Fruit fly (Drosophila melanogaster) whole organism, embryonic: ENCODE data around the gene CG7065.
A peak's percentile ranks its signal among the peaks of the same experiment; 100 is the strongest.

Experiments
- Aef1 ChIP-seq: fragments of 200-800 bp; sonication (Bioruptor generic); IDR thresholded peaks from 3 replicates; pipeline ENCODE4 v1.3.6; 2022; ENCODE audit warnings: missing biosample characterization, missing genetic modification characterization
- Atf6 ChIP-seq: fragments of 200-800 bp; sonication (Bioruptor generic); IDR thresholded peaks from 2 replicates; pipeline ENCODE4 v1.3.6; 2022; ENCODE audit warnings: missing biosample characterization, missing genetic modification characterization
- Bgb ChIP-seq: fragments of 200-800 bp; sonication (Bioruptor generic); IDR thresholded peaks from 2 replicates; pipeline ENCODE4 v1.3.6; 2022; ENCODE audit warnings: missing biosample characterization, missing genetic modification characterization; ENCODE audit not compliant: partially characterized antibody
- CG10147 ChIP-seq: fragments of 200-800 bp; sonication (Bioruptor generic); optimal IDR thresholded peaks from 2 replicates; lab custom pipeline; 2019; ENCODE audit warnings: missing biosample characterization, mild to moderate bottlenecking, missing genetic modification characterization, moderate library complexity
- CG10267 ChIP-seq: fragments of 200-800 bp; sonication (Bioruptor generic); optimal IDR thresholded peaks from 2 replicates; lab custom pipeline; 2018; ENCODE audit warnings: missing biosample characterization, mild to moderate bottlenecking, missing genetic modification characterization, moderate library complexity
- CG10565 ChIP-seq: fragments of 200-800 bp; sonication (Bioruptor generic); optimal IDR thresholded peaks from 3 replicates; lab custom pipeline; 2016; ENCODE audit warnings: missing biosample characterization, mild to moderate bottlenecking, missing genetic modification characterization
- CG11695 ChIP-seq: fragments of 200-800 bp; sonication (Bioruptor generic); IDR thresholded peaks from 3 replicates; pipeline ENCODE4 v1.3.6; 2022; ENCODE audit warnings: missing biosample characterization, missing genetic modification characterization
- CG12391 ChIP-seq: fragments of 200-800 bp; sonication (Bioruptor generic); optimal IDR thresholded peaks from 3 replicates; lab custom pipeline; 2018; ENCODE audit warnings: missing biosample characterization, mild to moderate bottlenecking, missing genetic modification characterization, moderate library complexity
- CG16815 ChIP-seq: fragments of 200-800 bp; sonication (Bioruptor generic); optimal IDR thresholded peaks from 3 replicates; lab custom pipeline; 2017; ENCODE audit warnings: missing biosample characterization, mild to moderate bottlenecking, missing genetic modification characterization
- CG2116 ChIP-seq: fragments of 200-800 bp; sonication (Bioruptor generic); optimal IDR thresholded peaks from 3 replicates; lab custom pipeline; 2018; ENCODE audit warnings: missing biosample characterization, mild to moderate bottlenecking, missing genetic modification characterization
- CG34224 ChIP-seq: fragments of 200-800 bp; sonication (Bioruptor generic); IDR thresholded peaks from 3 replicates; pipeline ENCODE4 v1.3.6; 2022; ENCODE audit warnings: missing biosample characterization, missing genetic modification characterization; ENCODE audit not compliant: partially characterized antibody
- CG3726 ChIP-seq: fragments of 200-800 bp; sonication (Bioruptor generic); IDR thresholded peaks from 3 replicates; pipeline ENCODE4, ENCODE4 v1.3.6; 2022; ENCODE audit warnings: missing biosample characterization, missing genetic modification characterization
- CG4617 ChIP-seq: fragments of 200-800 bp; sonication (Bioruptor generic); optimal IDR thresholded peaks from 3 replicates; lab custom pipeline; 2016; ENCODE audit warnings: missing biosample characterization, missing genetic modification characterization, borderline replicate concordance
- CG5180 ChIP-seq: fragments of 200-800 bp; sonication (Bioruptor generic); optimal IDR thresholded peaks from 3 replicates; lab custom pipeline; 2017; ENCODE audit warnings: missing biosample characterization, missing genetic modification characterization, mild to moderate bottlenecking, moderate library complexity, missing genetic modification reagents
- CG5245 ChIP-seq: fragments of 200-800 bp; sonication (Bioruptor generic); optimal IDR thresholded peaks from 3 replicates; lab custom pipeline; 2016; ENCODE audit warnings: missing biosample characterization, missing genetic modification characterization
- CG6791 ChIP-seq: fragments of 200-800 bp; sonication (Bioruptor generic); IDR thresholded peaks from 3 replicates; pipeline ENCODE4 v1.3.6; 2022; ENCODE audit warnings: missing biosample characterization, missing genetic modification characterization; ENCODE audit not compliant: partially characterized antibody
- CG7556 ChIP-seq: fragments of 200-800 bp; sonication (Bioruptor generic); optimal IDR thresholded peaks from 2 replicates; lab custom pipeline; 2017; ENCODE audit warnings: missing biosample characterization, mild to moderate bottlenecking, missing genetic modification characterization
- D19A ChIP-seq: fragments of 200-800 bp; optimal IDR thresholded peaks from 3 replicates; lab custom pipeline; 2019; ENCODE audit warnings: missing biosample characterization, mild to moderate bottlenecking, missing genetic modification characterization, moderate library complexity
- Doc3 ChIP-seq: fragments of 200-800 bp; sonication (Bioruptor generic); IDR thresholded peaks from 3 replicates; pipeline ENCODE4 v1.3.6; 2022; ENCODE audit warnings: missing biosample characterization, missing genetic modification characterization; ENCODE audit not compliant: partially characterized antibody
- Dp ChIP-seq: fragments of 200-800 bp; sonication (Bioruptor generic); optimal IDR thresholded peaks from 2 replicates; lab custom pipeline; 2018; ENCODE audit warnings: missing biosample characterization, mild to moderate bottlenecking, missing genetic modification characterization, moderate library complexity
- E2f2 ChIP-seq: fragments of 200-800 bp; sonication (Bioruptor generic); IDR thresholded peaks from 2 replicates; pipeline ENCODE4 v1.3.6; 2022; ENCODE audit warnings: missing biosample characterization, missing genetic modification characterization
- Gsc ChIP-seq: fragments of 200-800 bp; sonication (Bioruptor generic); IDR thresholded peaks from 2 replicates; pipeline ENCODE4 v1.3.6; 2022; ENCODE audit warnings: missing biosample characterization, missing genetic modification characterization
- Med ChIP-seq: fragments of 200-800 bp; sonication (Bioruptor generic); peaks from one replicate; lab custom pipeline; 2016; ENCODE audit warnings: missing biosample characterization, missing genetic modification characterization, mild to moderate bottlenecking, inconsistent platforms, moderate library complexity
- Opbp ChIP-seq: fragments of 200-800 bp; sonication (Bioruptor generic); IDR thresholded peaks from 3 replicates; pipeline ENCODE4 v1.3.6; 2022; ENCODE audit warnings: missing biosample characterization, missing genetic modification characterization; ENCODE audit not compliant: partially characterized antibody
- Optix ChIP-seq: fragments of 200-800 bp; sonication (Bioruptor generic); IDR thresholded peaks from 3 replicates; pipeline ENCODE4 v1.3.6; 2022; ENCODE audit warnings: missing biosample characterization, missing genetic modification characterization
- Side ChIP-seq: fragments of 200-800 bp; sonication (Bioruptor generic); optimal IDR thresholded peaks from 2 replicates; lab custom pipeline; 2016; ENCODE audit warnings: missing biosample characterization, missing genetic modification characterization
- Sox102F ChIP-seq: fragments of 200-800 bp; sonication (Bioruptor generic); optimal IDR thresholded peaks from 2 replicates; lab custom pipeline; 2018; ENCODE audit warnings: missing biosample characterization, mild to moderate bottlenecking, missing genetic modification characterization, moderate library complexity
- Sry-δ ChIP-seq: fragments of 200-800 bp; sonication (Bioruptor generic); optimal IDR thresholded peaks from 2 replicates; lab custom pipeline; 2016; ENCODE audit warnings: missing biosample characterization, missing genetic modification characterization
- amos ChIP-seq: fragments of 200-800 bp; sonication (Bioruptor generic); IDR thresholded peaks from 2 replicates; pipeline ENCODE4 v1.3.6; 2022; ENCODE audit warnings: missing biosample characterization, missing genetic modification characterization; ENCODE audit not compliant: partially characterized antibody
- bcd ChIP-seq: fragments of 200-800 bp; sonication (Bioruptor generic); optimal IDR thresholded peaks from 2 replicates; lab custom pipeline; 2017; ENCODE audit warnings: missing biosample characterization, mild to moderate bottlenecking, missing genetic modification characterization
- btn ChIP-seq: fragments of 200-800 bp; sonication (Bioruptor generic); optimal IDR thresholded peaks from 2 replicates; lab custom pipeline; 2016; ENCODE audit warnings: missing biosample characterization, missing genetic modification characterization
- chinmo ChIP-seq: fragments of 200-800 bp; sonication (Bioruptor generic); IDR thresholded peaks from 4 replicates; pipeline ENCODE4 v1.3.6; 2022; ENCODE audit warnings: missing biosample characterization, missing genetic modification characterization; ENCODE audit not compliant: partially characterized antibody
- chm ChIP-seq: fragments of 200-800 bp; sonication (Bioruptor generic); IDR thresholded peaks from 2 replicates; pipeline ENCODE4 v1.3.6; 2022; ENCODE audit warnings: missing biosample characterization, missing genetic modification characterization
- chn ChIP-seq: fragments of 200-800 bp; sonication (Bioruptor generic); optimal IDR thresholded peaks from 2 replicates; lab custom pipeline; 2016; ENCODE audit warnings: missing biosample characterization, missing genetic modification characterization
- exex ChIP-seq: fragments of 200-800 bp; sonication (Bioruptor generic); optimal IDR thresholded peaks from 4 replicates; lab custom pipeline; 2018; ENCODE audit warnings: missing biosample characterization, mild to moderate bottlenecking, missing genetic modification characterization, moderate library complexity
- gfzf ChIP-seq: fragments of 200-800 bp; sonication (Bioruptor generic); optimal IDR thresholded peaks from 2 replicates; lab custom pipeline; 2016; ENCODE audit warnings: missing biosample characterization, mild to moderate bottlenecking, missing genetic modification characterization, moderate library complexity
- knrl ChIP-seq: fragments of 200-800 bp; sonication (Bioruptor generic); IDR thresholded peaks from 3 replicates; pipeline ENCODE4 v1.3.6; 2022; ENCODE audit warnings: missing biosample characterization, missing genetic modification characterization; ENCODE audit not compliant: partially characterized antibody
- nmo ChIP-seq: fragments of 200-800 bp; sonication (Bioruptor generic); optimal IDR thresholded peaks from 2 replicates; lab custom pipeline; 2018; ENCODE audit warnings: missing biosample characterization, mild to moderate bottlenecking, missing genetic modification characterization, moderate library complexity
- pzg ChIP-seq: fragments of 200-800 bp; sonication (Bioruptor generic); optimal IDR thresholded peaks from 3 replicates; lab custom pipeline; 2018; ENCODE audit warnings: missing biosample characterization, mild to moderate bottlenecking, missing genetic modification characterization, moderate library complexity
- sd ChIP-seq: fragments of 200-800 bp; sonication (Bioruptor generic); optimal IDR thresholded peaks from 3 replicates; lab custom pipeline; 2018; ENCODE audit warnings: missing biosample characterization, mild to moderate bottlenecking, missing genetic modification characterization, moderate library complexity
- sima ChIP-seq: fragments of 200-800 bp; sonication (Bioruptor generic); optimal IDR thresholded peaks from 2 replicates; lab custom pipeline; 2016; ENCODE audit warnings: missing biosample characterization, missing genetic modification characterization
- slou ChIP-seq: fragments of 200-800 bp; sonication (Bioruptor generic); optimal IDR thresholded peaks from 3 replicates; lab custom pipeline; 2016; ENCODE audit warnings: missing biosample characterization, missing genetic modification characterization
- sr ChIP-seq: fragments of 200-800 bp; sonication (Bioruptor generic); IDR thresholded peaks from 3 replicates; pipeline ENCODE4 v1.3.6; 2022; ENCODE audit warnings: missing biosample characterization, missing genetic modification characterization
- stwl ChIP-seq: fragments of 200-800 bp; sonication (Bioruptor generic); optimal IDR thresholded peaks from 3 replicates; lab custom pipeline; 2018; ENCODE audit warnings: missing biosample characterization, mild to moderate bottlenecking, missing genetic modification characterization, moderate library complexity
- tna ChIP-seq: fragments of 200-800 bp; sonication (Bioruptor generic); IDR thresholded peaks from 2 replicates; pipeline ENCODE4 v1.3.6; 2022; ENCODE audit warnings: missing biosample characterization, missing genetic modification characterization; ENCODE audit not compliant: partially characterized antibody
- tx ChIP-seq: fragments of 200-800 bp; sonication (Bioruptor generic); optimal IDR thresholded peaks from 2 replicates; lab custom pipeline; 2016; ENCODE audit warnings: missing biosample characterization, missing genetic modification characterization
- unc-4 ChIP-seq: fragments of 200-800 bp; sonication (Bioruptor generic); IDR thresholded peaks from 2 replicates; pipeline ENCODE4 v1.3.6; 2022; ENCODE audit warnings: missing biosample characterization, missing genetic modification characterization; ENCODE audit not compliant: partially characterized antibody
- vnd ChIP-seq: fragments of 200-800 bp; sonication (Bioruptor generic); IDR thresholded peaks from 3 replicates; pipeline ENCODE4 v1.3.6; 2022; ENCODE audit warnings: missing biosample characterization, missing genetic modification characterization; ENCODE audit not compliant: partially characterized antibody
- z ChIP-seq: fragments of 200-800 bp; sonication (Bioruptor generic); IDR thresholded peaks from 3 replicates; pipeline ENCODE4 v1.3.6; 2022; ENCODE audit warnings: missing biosample characterization, missing genetic modification characterization

CG7065 gene

dm6 chrX:9163110-9163509 is 20.8 kb downstream of the CG7065 start, which contains the start of gene mei-P26 (continued):
- peak; percentile 12 for TF ChIP-seq CG12391 (tag; lab: Kevin White, UChicago)
- peak; percentile 75 for TF ChIP-seq vnd (GFP tag; lab: Robert Waterston, UW)
- TF ChIP-seq unc-4 (GFP tag; lab: Robert Waterston, UW), result peak; percentile 84
- no peak for TF ChIP-seq Atf6 (GFP tag; lab: Robert Waterston, UW)
- peak; percentile 36 for TF ChIP-seq CG2116
- peak; percentile 51 for TF ChIP-seq Dp
- TF ChIP-seq stwl, result peak; percentile 45
- no peak for TF ChIP-seq CG10147 (GFP tag; lab: Kevin White, UChicago)
- TF ChIP-seq D19A (tag; lab: Kevin White, UChicago), result no peak
- TF ChIP-seq tx (GFP tag; lab: Kevin White, UChicago), result no peak
- TF ChIP-seq knrl (GFP tag; lab: Robert Waterston, UW), result peak; percentile 83
- peak; percentile 56 for TF ChIP-seq E2f2
- TF ChIP-seq Gsc (GFP tag; lab: Robert Waterston, UW), result no peak
- TF ChIP-seq CG5180, result no peak
- TF ChIP-seq Side (GFP tag; lab: Kevin White, UChicago), result peak; percentile 1
- peak; percentile 17 for TF ChIP-seq exex (tag; lab: Kevin White, UChicago)
- TF ChIP-seq CG6791 (GFP tag; lab: Robert Waterston, UW), result peak; percentile 88
- peak; percentile 92 for TF ChIP-seq amos (GFP tag; lab: Robert Waterston, UW)
- TF ChIP-seq chinmo (GFP tag; lab: Robert Waterston, UW), result peak; percentile 94
- TF ChIP-seq Sry-δ (GFP tag; lab: Kevin White, UChicago), result peak; percentile 78
- TF ChIP-seq nmo (GFP tag; lab: Kevin White, UChicago), result no peak
- TF ChIP-seq CG4617, result peak; percentile 6
- no peak for TF ChIP-seq chn
- TF ChIP-seq CG11695 (GFP tag; lab: Robert Waterston, UW), result no peak
- TF ChIP-seq tna (GFP tag; lab: Robert Waterston, UW), result peak; percentile 72
- no peak for TF ChIP-seq CG5245 (GFP tag; lab: Kevin White, UChicago)
- TF ChIP-seq CG16815 (GFP tag; lab: Kevin White, UChicago), result no peak
- TF ChIP-seq Bgb, result peak; percentile 91
- peak; percentile 82 for TF ChIP-seq CG34224 (GFP tag; lab: Robert Waterston, UW)
- TF ChIP-seq Doc3, result peak; percentile 61
- peak; percentile 25 for TF ChIP-seq Med

- TF ChIP-seq Aef1 (GFP tag; lab: Robert Waterston, UW) (no peak), z (GFP tag; lab: Robert Waterston, UW) (peak; percentile 90), gfzf (GFP tag; lab: Kevin White, UChicago) (no peak), nmo (GFP tag; lab: Kevin White, UChicago) (no peak), CG10565 (GFP tag; lab: Kevin White, UChicago) (no peak), slou (GFP tag; lab: Kevin White, UChicago) (no peak), Sox102F (no peak), CG7556 (no peak), sima (GFP tag; lab: Kevin White, UChicago) (no peak), chm (no peak), bcd (GFP tag; lab: Kevin White, UChicago) (no peak), sd (tag; lab: Kevin White, UChicago) (no peak), Optix (GFP tag; lab: Robert Waterston, UW) (no peak), sr (GFP tag; lab: Robert Waterston, UW) (peak; percentile 65; the same call in 2 of the 3 replicates), btn (GFP tag; lab: Kevin White, UChicago) (no peak), Opbp (no peak), CG3726 (GFP tag; lab: Robert Waterston, UW) (no peak), CG10267 (tag; lab: Kevin White, UChicago) (no peak), pzg (no peak)
These were observed 21.6 kb downstream of the CG7065 start for dm6 chrX:9163645-9164509.
